Worm (Caenorhabditis elegans) whole organism, midembryonic: ENCODE measurements around the gene srm-2.
A peak's percentile ranks its signal among the peaks of the same experiment; 100 is the strongest.

Experiments used
- T22C8.4 ChIP-seq: fragments of 200-800 bp; sonication (Bioruptor generic); IDR thresholded peaks from 2 replicates; pipeline ENCODE4 v1.3.6; 2022; ENCODE audit warnings: missing genetic modification characterization, missing compliant biosample characterization
- cog-1 ChIP-seq: sonication (generic microtip); optimal IDR thresholded peaks from 2 replicates; lab custom pipeline; 2016; ENCODE audit warnings: missing genetic modification characterization, missing compliant biosample characterization
- flt-1 ChIP-seq: fragments of 200-800 bp; sonication (Bioruptor generic); IDR thresholded peaks from 2 replicates; pipeline ENCODE4 v1.3.6; 2022; ENCODE audit warnings: missing genetic modification characterization, missing compliant biosample characterization
- klf-2 ChIP-seq: fragments of 200-800 bp; sonication (Bioruptor generic); conservative IDR thresholded peaks from 2 replicates; pipeline ENCODE4 v1.3.6; 2022; ENCODE audit warnings: missing genetic modification reagents, missing genetic modification characterization, missing compliant biosample characterization
- med-1 ChIP-seq: sonication (generic microtip); optimal IDR thresholded peaks from 2 replicates; lab custom pipeline; 2017; ENCODE audit warnings: missing genetic modification characterization, mild to moderate bottlenecking, missing compliant biosample characterization, antibody characterized with exemption, missing genetic modification reagents; ENCODE audit not compliant: insufficient read depth
- ref-1 ChIP-seq: fragments of 200-800 bp; sonication (Bioruptor generic); conservative IDR thresholded peaks from 2 replicates; pipeline ENCODE4 v1.3.6; 2022; ENCODE audit warnings: missing genetic modification reagents, missing genetic modification characterization, missing compliant biosample characterization
- tab-1 ChIP-seq: fragments of 200-800 bp; sonication (Bioruptor generic); IDR thresholded peaks from 2 replicates; pipeline ENCODE4 v1.3.6; 2022; ENCODE audit warnings: missing genetic modification characterization, missing compliant biosample characterization
- ztf-23 ChIP-seq: fragments of 200-800 bp; sonication (Bioruptor generic); IDR thresholded peaks from 2 replicates; pipeline ENCODE4 v1.3.6; 2022; ENCODE audit warnings: missing genetic modification reagents, missing genetic modification characterization, missing compliant biosample characterization
- ztf-29 ChIP-seq: fragments of 200-800 bp; sonication (Bioruptor generic); IDR thresholded peaks from 2 replicates; pipeline ENCODE4 v1.3.6; 2022; ENCODE audit warnings: missing genetic modification reagents, missing genetic modification characterization, missing compliant biosample characterization

Gene srm-2

DNA sequence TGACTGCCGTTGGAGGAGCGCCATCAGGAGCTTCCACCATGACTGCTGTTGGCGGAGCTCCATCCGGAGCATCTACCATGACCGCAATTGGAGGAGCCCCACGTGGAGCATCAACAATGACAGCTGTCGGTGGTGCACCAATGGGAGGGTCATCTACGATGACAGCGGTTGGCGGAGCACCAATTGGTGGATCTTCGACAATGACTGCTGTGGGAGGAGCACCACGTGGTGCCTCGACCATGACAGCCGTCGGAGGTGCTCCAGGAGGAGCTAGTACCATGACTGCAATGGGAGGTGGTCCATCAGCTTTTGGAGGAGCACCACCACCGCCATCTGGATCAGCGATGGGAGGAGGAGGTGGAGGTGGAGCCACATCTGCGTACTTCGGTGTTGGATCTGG is 8.6 kb downstream of the srm-2 start, which contains the start of gene T28H11.7:
TSS of gene T28H11.7 (minus strand) at position 101 of the 400 bp plus-strand sequence.
- TF ChIP-seq tab-1 = 0 out of 2 replicates have a peak, but pooled peaks have one; percentile 9

- no peak for TF ChIP-seq med-1 (GFP tag; lab: Kevin White, UChicago)
- no peak for TF ChIP-seq flt-1 (GFP tag; lab: Robert Waterston, UW)
- no peak for TF ChIP-seq tab-1
- no peak for TF ChIP-seq ztf-29 (GFP tag; lab: Robert Waterston, UW)
- no peak for TF ChIP-seq T22C8.4 (GFP tag; lab: Robert Waterston, UW)
- no peak for TF ChIP-seq cog-1
These were observed 12.1 kb downstream of the srm-2 start, which contains the start of gene T28H11.8 for ce11 chrIV:5020533-5020932. T28H11.8 (minus strand) TSS chrIV:5020633.

- TF ChIP-seq T22C8.4 (GFP tag; lab: Robert Waterston, UW) = no peak
- no peak for TF ChIP-seq tab-1
- TF ChIP-seq klf-2 = no peak
- no peak for TF ChIP-seq ztf-23 (GFP tag; lab: Robert Waterston, UW)
- TF ChIP-seq cog-1 = no peak
- TF ChIP-seq flt-1 (GFP tag; lab: Robert Waterston, UW) = no peak
- no peak for TF ChIP-seq ref-1 (GFP tag; lab: Robert Waterston, UW)
- TF ChIP-seq med-1 (GFP tag; lab: Kevin White, UChicago) = no peak
- no peak for TF ChIP-seq ztf-29 (GFP tag; lab: Robert Waterston, UW)
These were observed 17.2 kb downstream of the srm-2 start, which contains the start of gene C09B9.85 for ce11 chrIV:5025646-5026045. C09B9.85 (minus strand) TSS chrIV:5025746.

ce11 chrIV:5028978-5029377 is 20.5 kb downstream of the srm-2 start, which contains the start of the genes best-6 and C09B9.2:
best-6 (minus strand) TSS chrIV:5029078.
C09B9.2 (plus strand) TSS chrIV:5029291.
- TF ChIP-seq ztf-29 (GFP tag; lab: Robert Waterston, UW) (no peak), ref-1 (GFP tag; lab: Robert Waterston, UW) (no peak), cog-1 (no peak), T22C8.4 (GFP tag; lab: Robert Waterston, UW) (no peak), flt-1 (GFP tag; lab: Robert Waterston, UW) (no peak), klf-2 (no peak), med-1 (GFP tag; lab: Kevin White, UChicago) (no peak), tab-1 (no peak), ztf-23 (GFP tag; lab: Robert Waterston, UW) (no peak)

ce11 chrIV:5031346-5031745 is 22.9 kb downstream of the srm-2 start:
- TF ChIP-seq cog-1 = no peak
- TF ChIP-seq med-1 (GFP tag; lab: Kevin White, UChicago) = no peak
- TF ChIP-seq flt-1 (GFP tag; lab: Robert Waterston, UW) = no peak
- TF ChIP-seq tab-1 = no peak
- no peak for TF ChIP-seq T22C8.4 (GFP tag; lab: Robert Waterston, UW)
- no peak for TF ChIP-seq ztf-23 (GFP tag; lab: Robert Waterston, UW)
- no peak for TF ChIP-seq ref-1 (GFP tag; lab: Robert Waterston, UW)
- TF ChIP-seq ztf-29 (GFP tag; lab: Robert Waterston, UW) = no peak
- no peak for TF ChIP-seq klf-2

DNA sequence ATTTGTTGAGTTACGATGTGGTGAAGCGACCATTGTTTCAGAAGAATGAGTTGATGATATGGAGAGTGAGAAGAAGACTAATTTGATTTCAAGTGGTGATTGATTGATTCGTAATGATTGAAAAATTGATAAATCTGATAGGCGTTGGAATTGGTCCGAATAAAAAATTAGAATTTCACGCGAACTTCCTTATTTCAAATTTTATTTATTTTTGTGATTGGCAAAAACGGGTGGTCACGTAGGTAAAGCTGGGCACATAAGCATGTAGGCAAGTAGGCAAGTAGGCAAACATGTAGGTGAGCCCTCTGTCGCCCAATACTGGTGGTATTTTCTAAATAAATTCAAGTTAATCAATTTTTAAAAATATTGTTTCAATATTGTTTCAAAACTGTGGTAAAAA is 24.8 kb downstream of the srm-2 start, which contains the start of gene C09B9.4:
TSS of gene C09B9.4 (minus strand) at position 101 of the 400 bp plus-strand sequence.
- TF ChIP-seq med-1 (GFP tag; lab: Kevin White, UChicago) = no peak
- no peak for TF ChIP-seq tab-1
- TF ChIP-seq flt-1 (GFP tag; lab: Robert Waterston, UW) = no peak
- TF ChIP-seq ztf-29 (GFP tag; lab: Robert Waterston, UW) = no peak
- no peak for TF ChIP-seq T22C8.4 (GFP tag; lab: Robert Waterston, UW)
- no peak for TF ChIP-seq cog-1

ce11 chrIV:5037489-5037888 is 29.0 kb downstream of the srm-2 start, which contains the start of gene C09B9.1:
C09B9.1 (plus strand) TSS chrIV:5037789.
- no peak for TF ChIP-seq cog-1
- no peak for TF ChIP-seq ztf-23 (GFP tag; lab: Robert Waterston, UW)
- TF ChIP-seq flt-1 (GFP tag; lab: Robert Waterston, UW) = no peak
- no peak for TF ChIP-seq ztf-29 (GFP tag; lab: Robert Waterston, UW)
- TF ChIP-seq T22C8.4 (GFP tag; lab: Robert Waterston, UW) = no peak
- TF ChIP-seq ref-1 (GFP tag; lab: Robert Waterston, UW) = no peak

DNA sequence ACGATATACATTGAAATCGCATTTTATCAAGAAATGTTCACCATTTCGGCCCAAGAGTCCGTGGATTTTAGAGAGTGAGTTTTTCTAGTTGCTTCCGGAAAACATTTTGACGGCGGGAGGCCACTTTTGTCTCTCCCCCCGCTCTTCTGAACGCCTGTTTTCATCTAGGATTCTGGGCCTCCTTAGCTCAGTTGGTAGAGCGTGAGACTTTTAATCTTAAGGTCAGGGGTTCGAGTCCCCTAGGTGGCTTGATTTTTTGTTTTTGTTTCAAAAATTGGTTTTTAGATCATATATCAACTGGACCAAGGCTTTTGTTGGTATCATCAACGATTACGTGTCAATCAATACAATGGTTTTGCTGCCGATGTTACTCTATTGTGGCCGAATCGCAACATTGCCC is 30.3 kb downstream of the srm-2 start:
- TF ChIP-seq med-1 (GFP tag; lab: Kevin White, UChicago) = peak; percentile 52
- TF ChIP-seq flt-1 (GFP tag; lab: Robert Waterston, UW) = peak; percentile 85
- peak; percentile 80; the same call in 1 of the 2 replicates for TF ChIP-seq tab-1
- no peak for TF ChIP-seq ztf-29 (GFP tag; lab: Robert Waterston, UW)
- TF ChIP-seq ztf-23 (GFP tag; lab: Robert Waterston, UW) = peak; percentile 63; the same call in 1 of the 2 replicates
- no peak for TF ChIP-seq klf-2

DNA sequence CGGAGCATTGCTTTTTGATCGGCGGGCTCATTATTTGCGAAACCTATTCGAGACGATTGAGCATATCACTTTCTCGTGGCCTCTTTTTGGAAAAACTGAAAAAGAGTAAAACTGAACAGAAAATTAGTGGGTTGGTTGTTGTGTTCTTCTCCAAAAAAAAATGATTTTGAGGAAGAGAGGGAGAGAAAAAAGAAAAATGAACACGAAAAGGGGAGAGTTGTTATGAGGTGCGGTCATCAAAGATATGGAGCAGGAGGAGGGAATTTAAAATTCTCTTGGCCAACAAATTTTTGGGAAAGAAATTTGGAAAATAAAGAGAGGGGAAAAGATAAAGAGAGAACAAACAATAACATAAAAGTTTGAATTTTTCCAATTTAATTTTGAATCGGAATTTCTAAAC is 36.9 kb downstream of the srm-2 start, which contains the start of gene hot-9:
TSS of gene hot-9 (minus strand) at position 101 of the 400 bp plus-strand sequence.
- TF ChIP-seq med-1 (GFP tag; lab: Kevin White, UChicago) (no peak), ref-1 (GFP tag; lab: Robert Waterston, UW) (no peak), flt-1 (GFP tag; lab: Robert Waterston, UW) (no peak), cog-1 (no peak), ztf-29 (GFP tag; lab: Robert Waterston, UW) (no peak), tab-1 (no peak), klf-2 (no peak), ztf-23 (GFP tag; lab: Robert Waterston, UW) (no peak), T22C8.4 (GFP tag; lab: Robert Waterston, UW) (no peak)

ce11 chrIV:5054297-5054696 is 45.8 kb downstream of the srm-2 start:
- no peak for TF ChIP-seq ztf-29 (GFP tag; lab: Robert Waterston, UW)
- TF ChIP-seq med-1 (GFP tag; lab: Kevin White, UChicago) = no peak
